Worm (Caenorhabditis elegans) whole organism, young adult: ENCODE results near the gene tmed-13.

Source experiments
- B0019.2 ChIP-seq: fragments of 200-800 bp; sonication (Bioruptor generic); conservative IDR thresholded peaks from 2 replicates; pipeline ENCODE4 v1.3.6; 2022; ENCODE audit warnings: missing genetic modification reagents, missing genetic modification characterization, missing compliant biosample characterization
- F10E7.11 ChIP-seq: sonication (generic microtip); optimal IDR thresholded peaks from 2 replicates; lab custom pipeline; 2017; ENCODE audit warnings: mild to moderate bottlenecking, missing genetic modification characterization, moderate library complexity, missing compliant biosample characterization
- F22D6.2 ChIP-seq: sonication (generic microtip); optimal IDR thresholded peaks from 2 replicates; lab custom pipeline; 2016; ENCODE audit warnings: mild to moderate bottlenecking, missing genetic modification characterization, missing compliant biosample characterization
- F49E8.2 ChIP-seq: sonication (generic microtip); optimal IDR thresholded peaks from 3 replicates; lab custom pipeline; 2017; ENCODE audit warnings: missing genetic modification characterization, mild to moderate bottlenecking, missing compliant biosample characterization, antibody characterized with exemption, moderate library complexity; ENCODE audit not compliant: insufficient read depth
- attf-6 ChIP-seq: fragments of 200-800 bp; sonication (Bioruptor generic); IDR thresholded peaks from 2 replicates; pipeline ENCODE4 v1.3.6; 2022; ENCODE audit warnings: missing genetic modification reagents, missing genetic modification characterization, missing compliant biosample characterization
- dpl-1 ChIP-seq: fragments of 150-350 bp; optimal IDR thresholded peaks from 2 replicates; lab custom pipeline; 2014; ENCODE audit warnings: missing biosample characterization, missing genetic modification reagents, missing genetic modification characterization
- egrh-3 ChIP-seq: fragments of 200-800 bp; sonication (Bioruptor generic); IDR thresholded peaks from 2 replicates; pipeline ENCODE4 v1.3.6; 2022; ENCODE audit warnings: missing genetic modification reagents, missing genetic modification characterization, missing compliant biosample characterization
- mcd-1 ChIP-seq: fragments of 200-800 bp; sonication (Bioruptor generic); IDR thresholded peaks from 2 replicates; pipeline ENCODE4 v1.3.6; 2022; ENCODE audit warnings: missing genetic modification reagents, missing genetic modification characterization, missing compliant biosample characterization
- nhr-90 ChIP-seq: sonication (generic microtip); optimal IDR thresholded peaks from 2 replicates; lab custom pipeline; 2016; ENCODE audit warnings: missing genotype, mild to moderate bottlenecking, missing genetic modification characterization, missing compliant biosample characterization
- snpc-4 ChIP-seq, 5 experiments: fragments of 150-350 bp in 1 of 5; sonication (generic microtip) in 4 of 5; optimal IDR thresholded peaks; 2 replicates each; lab custom pipeline; 2014 to 2018; ENCODE audit warnings: missing genetic modification characterization in 5 of 5, missing biosample characterization in 3 of 5, antibody characterized with exemption in 2 of 5, mild to moderate bottlenecking in 2 of 5, missing compliant biosample characterization in 2 of 5, missing genotype in 2 of 5, moderate library complexity in 2 of 5, missing genetic modification reagents in 1 of 5

- TF ChIP-seq egrh-3 (GFP tag; lab: Robert Waterston, UW) (no peak), mcd-1 (no peak), dpl-1 (GFP tag; lab: Kevin White, UChicago) (no peak), F22D6.2 (tag; lab: Kevin White, UChicago) (no peak), attf-6 (GFP tag; lab: Robert Waterston, UW) (no peak), F49E8.2 (no peak), F10E7.11 (tag; lab: Kevin White, UChicago) (no peak), B0019.2 (no peak), nhr-90 (tag; lab: Kevin White, UChicago) (no peak), snpc-4 (GFP tag; optimal IDR thresholded peaks at IDR 0.05; lab: Kevin White, UChicago) (no peak), snpc-4 (tag; optimal IDR thresholded peaks at IDR 0.05; lab: Kevin White, UChicago) (no peak)
Measured at ce11 chrIV:6500433-6500832, 29.2 kb upstream of the tmed-13 start.
